Worm (Caenorhabditis elegans) whole organism, L3 larva: ENCODE results near the gene T16H12.3.

Experiments
- ceh-82 ChIP-seq: fragments of 150-350 bp; optimal IDR thresholded peaks from 2 replicates; lab custom pipeline; 2014; ENCODE audit warnings: missing biosample characterization, missing genetic modification characterization
- egl-27 ChIP-seq: sonication (generic microtip); optimal IDR thresholded peaks from 4 replicates; lab custom pipeline; 2017; ENCODE audit warnings: missing biosample characterization, missing genetic modification reagents, missing genetic modification characterization
- jun-1 ChIP-seq: fragments of 150-350 bp; optimal IDR thresholded peaks from 2 replicates; lab custom pipeline; 2014; ENCODE audit warnings: missing biosample characterization, missing genetic modification reagents, missing genetic modification characterization
- lin-15B ChIP-seq: fragments of 150-350 bp; optimal IDR thresholded peaks from 2 replicates; lab custom pipeline; 2014; ENCODE audit warnings: missing biosample characterization, missing genetic modification characterization
- mdl-1 ChIP-seq: fragments of 150-350 bp; optimal IDR thresholded peaks from 2 replicates; lab custom pipeline; 2014; ENCODE audit warnings: missing biosample characterization, missing genetic modification characterization
- nhr-12 ChIP-seq: fragments of 150-350 bp; optimal IDR thresholded peaks from 2 replicates; lab custom pipeline; 2014; ENCODE audit warnings: missing biosample characterization, missing genetic modification characterization
- nhr-28 ChIP-seq: fragments of 150-350 bp; optimal IDR thresholded peaks from 2 replicates; lab custom pipeline; 2014; ENCODE audit warnings: missing biosample characterization, missing genetic modification characterization
- nhr-77 ChIP-seq: fragments of 150-350 bp; optimal IDR thresholded peaks from 2 replicates; lab custom pipeline; 2014; ENCODE audit warnings: missing biosample characterization, missing genetic modification characterization
- snpc-4 ChIP-seq: fragments of 150-350 bp; optimal IDR thresholded peaks from 2 replicates; lab custom pipeline; 2014; ENCODE audit warnings: missing biosample characterization, missing genetic modification characterization
- ztf-11 ChIP-seq: fragments of 150-350 bp; optimal IDR thresholded peaks from 2 replicates; lab custom pipeline; 2014; ENCODE audit warnings: missing biosample characterization, missing genetic modification characterization

ce11 chrIII:10118818-10119217 lies 35.7 kb upstream of the T16H12.3 start, which contains the start of gene ZK1128.3:
- TF ChIP-seq egl-27 (tag; lab: Kevin White, UChicago) = no peak
- no peak for TF ChIP-seq nhr-77 (tag; lab: Kevin White, UChicago)
- TF ChIP-seq lin-15B (tag; lab: Kevin White, UChicago) = no peak
- TF ChIP-seq ceh-82 = no peak
- no peak for TF ChIP-seq snpc-4
- no peak for TF ChIP-seq jun-1 (tag; lab: Kevin White, UChicago)
- TF ChIP-seq nhr-28 (tag; lab: Kevin White, UChicago) = no peak
- TF ChIP-seq mdl-1 (tag; lab: Kevin White, UChicago) = no peak
- no peak for TF ChIP-seq nhr-12 (tag; lab: Kevin White, UChicago)
- no peak for TF ChIP-seq ztf-11 (tag; lab: Kevin White, UChicago)
